Worm (Caenorhabditis elegans) whole organism, mixed stage, embryonic: ENCODE measurements around the gene C23H4.8.

Experiments
- ceh-43 ChIP-seq: fragments of 200-800 bp; sonication (Bioruptor generic); optimal IDR thresholded peaks from 2 replicates; lab custom pipeline; 2018; ENCODE audit warnings: mild to moderate bottlenecking, missing genetic modification characterization, moderate library complexity, missing compliant biosample characterization
- cnd-1 ChIP-seq: fragments of 200-800 bp; sonication (Bioruptor generic); optimal IDR thresholded peaks from 2 replicates; lab custom pipeline; 2018; ENCODE audit warnings: mild to moderate bottlenecking, missing genetic modification characterization, missing compliant biosample characterization
- elt-3 ChIP-seq: fragments of 150-350 bp; optimal IDR thresholded peaks from 2 replicates; lab custom pipeline; 2014; ENCODE audit warnings: missing biosample characterization, missing genetic modification characterization
- ham-2 ChIP-seq: fragments of 200-800 bp; sonication (Bioruptor generic); optimal IDR thresholded peaks from 2 replicates; lab custom pipeline; 2018; ENCODE audit warnings: mild to moderate bottlenecking, missing genetic modification characterization, missing compliant biosample characterization
- mab-5 ChIP-seq: fragments of 150-350 bp; optimal IDR thresholded peaks from 2 replicates; lab custom pipeline; 2014; ENCODE audit warnings: missing biosample characterization, missing genetic modification characterization
- pha-4 ChIP-seq: fragments of 150-350 bp; optimal IDR thresholded peaks from 2 replicates; lab custom pipeline; 2018; ENCODE audit warnings: missing biosample characterization, missing genetic modification reagents, missing genetic modification characterization
- unc-62 ChIP-seq: fragments of 150-350 bp; optimal IDR thresholded peaks from 2 replicates; lab custom pipeline; 2014; ENCODE audit warnings: missing biosample characterization, missing genetic modification reagents, missing genetic modification characterization

ce11 chrX:12182684-12183477, 34.2 kb upstream of the C23H4.8 start:
- no peak for TF ChIP-seq ham-2 (GFP tag; lab: Kevin White, UChicago)
- TF ChIP-seq mab-5 (tag; lab: Kevin White, UChicago), result no peak
- no peak for TF ChIP-seq pha-4 (tag; lab: Kevin White, UChicago)
- no peak for TF ChIP-seq unc-62
- no peak for TF ChIP-seq elt-3
- TF ChIP-seq cnd-1, result peak; percentile 58
- peak; percentile 35 for TF ChIP-seq ceh-43 (GFP tag; lab: Kevin White, UChicago)
